Worm (Caenorhabditis elegans) whole organism, L3 larva: Measurements from ENCODE around the gene vps-8.

Experiments used
- R02D3.7 ChIP-seq: fragments of 150-350 bp; optimal IDR thresholded peaks from 2 replicates; lab custom pipeline; 2014; ENCODE audit warnings: missing biosample characterization, missing genetic modification characterization
- ZK546.5 ChIP-seq: sonication (generic microtip); optimal IDR thresholded peaks from 2 replicates; lab custom pipeline; 2017; ENCODE audit warnings: missing biosample characterization, missing genetic modification characterization
- ama-1 ChIP-seq: fragments of 150-350 bp; optimal IDR thresholded peaks from 2 replicates; lab custom pipeline; 2018
- ceh-16 ChIP-seq: sonication (generic microtip); optimal IDR thresholded peaks from 2 replicates; lab custom pipeline; 2017; ENCODE audit warnings: missing biosample characterization, missing genetic modification characterization
- ceh-28 ChIP-seq: fragments of 150-350 bp; optimal IDR thresholded peaks from 2 replicates; lab custom pipeline; 2014; ENCODE audit warnings: missing biosample characterization, missing genetic modification reagents, missing genetic modification characterization
- ceh-82 ChIP-seq: fragments of 150-350 bp; optimal IDR thresholded peaks from 2 replicates; lab custom pipeline; 2014; ENCODE audit warnings: missing biosample characterization, missing genetic modification characterization
- ceh-9 ChIP-seq: sonication (generic microtip); optimal IDR thresholded peaks from 2 replicates; lab custom pipeline; 2018; ENCODE audit warnings: missing biosample characterization, missing genetic modification characterization
- daf-12 ChIP-seq: fragments of 150-350 bp; optimal IDR thresholded peaks from 2 replicates; lab custom pipeline; 2014; ENCODE audit warnings: missing biosample characterization, missing genetic modification reagents, missing genetic modification characterization
- egl-27 ChIP-seq: sonication (generic microtip); optimal IDR thresholded peaks from 4 replicates; lab custom pipeline; 2017; ENCODE audit warnings: missing biosample characterization, missing genetic modification reagents, missing genetic modification characterization
- elt-1 ChIP-seq: fragments of 150-350 bp; optimal IDR thresholded peaks from 2 replicates; lab custom pipeline; 2014; ENCODE audit warnings: missing biosample characterization, missing genetic modification characterization
- elt-2 ChIP-seq: sonication (generic microtip); optimal IDR thresholded peaks from 2 replicates; lab custom pipeline; 2016; ENCODE audit warnings: missing genetic modification reagents, mild to moderate bottlenecking, missing genetic modification characterization, missing compliant biosample characterization
- eor-1 ChIP-seq, 2 experiments: fragments of 150-350 bp; optimal IDR thresholded peaks; 2 replicates each; lab custom pipeline; 2014 to 2018; ENCODE audit warnings: missing biosample characterization in 2 of 2, missing genetic modification characterization in 2 of 2
- fkh-10 ChIP-seq: sonication (generic microtip); optimal IDR thresholded peaks from 2 replicates; lab custom pipeline; 2017; ENCODE audit warnings: missing biosample characterization, missing genetic modification reagents, missing genetic modification characterization
- fkh-2 ChIP-seq: fragments of 150-350 bp; optimal IDR thresholded peaks from 2 replicates; lab custom pipeline; 2014; ENCODE audit warnings: missing biosample characterization, missing genetic modification reagents, missing genetic modification characterization
- hmg-11 ChIP-seq: sonication (generic microtip); optimal IDR thresholded peaks from 2 replicates; lab custom pipeline; 2016; ENCODE audit warnings: missing genetic modification characterization, missing compliant biosample characterization
- jun-1 ChIP-seq: fragments of 150-350 bp; optimal IDR thresholded peaks from 2 replicates; lab custom pipeline; 2014; ENCODE audit warnings: missing biosample characterization, missing genetic modification reagents, missing genetic modification characterization
- lin-15B ChIP-seq: fragments of 150-350 bp; optimal IDR thresholded peaks from 2 replicates; lab custom pipeline; 2014; ENCODE audit warnings: missing biosample characterization, missing genetic modification characterization
- lin-39 ChIP-seq: fragments of 150-350 bp; optimal IDR thresholded peaks from 2 replicates; lab custom pipeline; 2018; ENCODE audit warnings: missing biosample characterization, missing genetic modification reagents, missing genetic modification characterization
- lsy-12 ChIP-seq: sonication (generic microtip); optimal IDR thresholded peaks from 2 replicates; lab custom pipeline; 2016; ENCODE audit warnings: mild to moderate bottlenecking, missing genetic modification characterization, missing compliant biosample characterization
- mml-1 ChIP-seq: fragments of 150-350 bp; sonication (generic microtip); optimal IDR thresholded peaks from 3 replicates; lab custom pipeline; 2014; ENCODE audit warnings: missing biosample characterization, missing genetic modification characterization
- nfya-1 ChIP-seq: sonication (generic microtip); optimal IDR thresholded peaks from 2 replicates; lab custom pipeline; 2017; ENCODE audit warnings: missing genetic modification characterization, mild to moderate bottlenecking, missing compliant biosample characterization, antibody characterized with exemption, moderate library complexity; ENCODE audit not compliant: insufficient read depth
- nhr-11 ChIP-seq: fragments of 150-350 bp; optimal IDR thresholded peaks from 2 replicates; lab custom pipeline; 2014; ENCODE audit warnings: missing biosample characterization, missing genetic modification characterization
- nhr-12 ChIP-seq: fragments of 150-350 bp; optimal IDR thresholded peaks from 2 replicates; lab custom pipeline; 2014; ENCODE audit warnings: missing biosample characterization, missing genetic modification characterization
- nhr-23 ChIP-seq: fragments of 150-350 bp; optimal IDR thresholded peaks from 2 replicates; lab custom pipeline; 2014; ENCODE audit warnings: missing biosample characterization, missing genetic modification reagents, missing genetic modification characterization
- nhr-237 ChIP-seq: fragments of 150-350 bp; optimal IDR thresholded peaks from 2 replicates; lab custom pipeline; 2014; ENCODE audit warnings: missing biosample characterization, missing genetic modification characterization
- nhr-25 ChIP-seq: sonication (generic microtip); optimal IDR thresholded peaks from 2 replicates; lab custom pipeline; 2017; ENCODE audit warnings: missing biosample characterization, missing genetic modification characterization
- nhr-28 ChIP-seq: fragments of 150-350 bp; optimal IDR thresholded peaks from 2 replicates; lab custom pipeline; 2014; ENCODE audit warnings: missing biosample characterization, missing genetic modification characterization
- nhr-43 ChIP-seq: sonication (generic microtip); optimal IDR thresholded peaks from 2 replicates; lab custom pipeline; 2016; ENCODE audit warnings: mild to moderate bottlenecking, missing genetic modification characterization, missing compliant biosample characterization; ENCODE audit not compliant: poor library complexity, severe bottlenecking
- nhr-67 ChIP-seq: fragments of 150-350 bp; optimal IDR thresholded peaks from 2 replicates; lab custom pipeline; 2014; ENCODE audit warnings: missing biosample characterization, missing genetic modification characterization
- nhr-76 ChIP-seq: fragments of 150-350 bp; sonication (generic microtip); optimal IDR thresholded peaks from 5 replicates; lab custom pipeline; 2014; ENCODE audit warnings: missing biosample characterization, missing genetic modification characterization
- nhr-77 ChIP-seq: fragments of 150-350 bp; optimal IDR thresholded peaks from 2 replicates; lab custom pipeline; 2014; ENCODE audit warnings: missing biosample characterization, missing genetic modification characterization
- pha-4 ChIP-seq: fragments of 150-350 bp; optimal IDR thresholded peaks from 2 replicates; lab custom pipeline; 2014; ENCODE audit warnings: missing biosample characterization, missing genetic modification reagents, missing genetic modification characterization
- pqm-1 ChIP-seq: fragments of 150-350 bp; optimal IDR thresholded peaks from 2 replicates; lab custom pipeline; 2017; ENCODE audit warnings: missing biosample characterization, missing genetic modification characterization, inconsistent platforms
- sea-2 ChIP-seq: fragments of 150-350 bp; sonication (generic microtip); optimal IDR thresholded peaks from 4 replicates; lab custom pipeline; 2014; ENCODE audit warnings: missing biosample characterization, missing genetic modification reagents, missing genetic modification characterization
- skn-1 ChIP-seq: fragments of 150-350 bp; optimal IDR thresholded peaks from 2 replicates; lab custom pipeline; 2014; ENCODE audit warnings: missing biosample characterization, missing genetic modification characterization
- snpc-4 ChIP-seq: fragments of 150-350 bp; optimal IDR thresholded peaks from 2 replicates; lab custom pipeline; 2014; ENCODE audit warnings: missing biosample characterization, missing genetic modification characterization
- unc-39 ChIP-seq: sonication (generic microtip); optimal IDR thresholded peaks from 4 replicates; lab custom pipeline; 2017; ENCODE audit warnings: missing biosample characterization, missing genetic modification characterization
- zag-1 ChIP-seq: fragments of 150-350 bp; optimal IDR thresholded peaks from 2 replicates; lab custom pipeline; 2014; ENCODE audit warnings: missing biosample characterization, missing genetic modification characterization
- ztf-4 ChIP-seq: fragments of 150-350 bp; optimal IDR thresholded peaks from 2 replicates; lab custom pipeline; 2014; ENCODE audit warnings: missing biosample characterization, missing genetic modification characterization

The vps-8 gene

ce11 chrIV:12287628-12288027 lies 11.8 kb upstream of the vps-8 start, which contains the start of gene erl-1:
TSS of gene erl-1 (plus strand) at chrIV:12287928.
- TF ChIP-seq nhr-76 (tag; lab: Kevin White, UChicago), result no peak
- no peak for TF ChIP-seq nfya-1 (tag; lab: Kevin White, UChicago)
- TF ChIP-seq unc-39 (tag; lab: Kevin White, UChicago), result no peak
- no peak for TF ChIP-seq fkh-2 (tag; lab: Kevin White, UChicago)
- TF ChIP-seq lsy-12 (tag; lab: Kevin White, UChicago), result no peak
- no peak for TF ChIP-seq sea-2 (GFP tag; lab: Kevin White, UChicago)
- TF ChIP-seq ceh-16, result no peak
- TF ChIP-seq nhr-11 (tag; lab: Kevin White, UChicago), result no peak
- TF ChIP-seq eor-1 (tag; optimal IDR thresholded peaks at IDR 0.05; lab: Kevin White, UChicago), result no peak
- no peak for TF ChIP-seq nhr-25 (tag; lab: Kevin White, UChicago)
- TF ChIP-seq pha-4 (tag; lab: Kevin White, UChicago), result no peak
- TF ChIP-seq nhr-12, result no peak
- TF ChIP-seq nhr-43 (tag; lab: Kevin White, UChicago), result no peak
- TF ChIP-seq jun-1 (tag; lab: Kevin White, UChicago), result no peak

- no peak for TF ChIP-seq nhr-237 (tag; lab: Kevin White, UChicago)
- TF ChIP-seq nhr-43 (tag; lab: Kevin White, UChicago), result no peak
- TF ChIP-seq unc-39 (tag; lab: Kevin White, UChicago), result no peak
- TF ChIP-seq snpc-4 (tag; lab: Kevin White, UChicago), result no peak
- no peak for TF ChIP-seq nhr-67
- no peak for TF ChIP-seq fkh-2 (tag; lab: Kevin White, UChicago)
- TF ChIP-seq R02D3.7 (tag; lab: Kevin White, UChicago), result no peak
- no peak for TF ChIP-seq ama-1 (lab: Kevin White, UChicago)
- no peak for TF ChIP-seq pqm-1 (tag; lab: Kevin White, UChicago)
- TF ChIP-seq mml-1, result no peak
- no peak for TF ChIP-seq skn-1 (tag; lab: Kevin White, UChicago)
- TF ChIP-seq pha-4 (tag; lab: Kevin White, UChicago), result no peak
- TF ChIP-seq elt-1 (tag; lab: Kevin White, UChicago), result no peak
- TF ChIP-seq ZK546.5 (tag; lab: Kevin White, UChicago), result no peak
- TF ChIP-seq ztf-4 (tag; lab: Kevin White, UChicago), result no peak
- no peak for TF ChIP-seq eor-1 (tag; optimal IDR thresholded peaks at IDR 0.05; lab: Kevin White, UChicago)
- TF ChIP-seq lin-39 (tag; lab: Kevin White, UChicago), result no peak
These were observed 7.1 kb upstream of the vps-8 start, which contains the start of gene hpo-12 for ce11 chrIV:12282873-12283272. TSS of gene hpo-12 (plus strand) at chrIV:12283173.

ce11 chrIV:12282157-12282789 lies 6.5 kb upstream of the vps-8 start, which contains the start of the genes C42C1.12 and C42C1.19:
TSS of gene C42C1.12 (minus strand) at chrIV:12282207.
TSS of gene C42C1.19 (plus strand) at chrIV:12282739.
- no peak for TF ChIP-seq mml-1
- no peak for TF ChIP-seq unc-39 (tag; lab: Kevin White, UChicago)
- no peak for TF ChIP-seq nhr-11 (tag; lab: Kevin White, UChicago)
- no peak for TF ChIP-seq lsy-12 (tag; lab: Kevin White, UChicago)
- no peak for TF ChIP-seq nhr-237 (tag; lab: Kevin White, UChicago)
- no peak for TF ChIP-seq ceh-28 (tag; lab: Kevin White, UChicago)
- TF ChIP-seq nhr-43 (tag; lab: Kevin White, UChicago), result no peak
- no peak for TF ChIP-seq egl-27 (tag; lab: Kevin White, UChicago)
- TF ChIP-seq nhr-28 (tag; lab: Kevin White, UChicago), result no peak
- TF ChIP-seq ceh-82 (tag; lab: Kevin White, UChicago), result no peak
- TF ChIP-seq nhr-12, result no peak
- TF ChIP-seq elt-2 (tag; lab: Kevin White, UChicago), result peak; percentile 14
- no peak for TF ChIP-seq lin-39 (tag; lab: Kevin White, UChicago)
- no peak for TF ChIP-seq zag-1
- TF ChIP-seq nhr-23 (tag; lab: Kevin White, UChicago), result no peak
- no peak for TF ChIP-seq ceh-16
- TF ChIP-seq ZK546.5 (tag; lab: Kevin White, UChicago), result no peak
- TF ChIP-seq sea-2 (GFP tag; lab: Kevin White, UChicago), result no peak
- no peak for TF ChIP-seq ztf-4 (tag; lab: Kevin White, UChicago)
- TF ChIP-seq nfya-1 (tag; lab: Kevin White, UChicago), result no peak
- TF ChIP-seq hmg-11 (tag; lab: Kevin White, UChicago), result peak; percentile 57
- no peak for TF ChIP-seq ceh-9
- TF ChIP-seq fkh-10, result no peak
- peak; percentile 49 for TF ChIP-seq pha-4 (tag; lab: Kevin White, UChicago)
- TF ChIP-seq nhr-77, result no peak
- no peak for TF ChIP-seq nhr-76 (tag; lab: Kevin White, UChicago)
- TF ChIP-seq skn-1 (tag; lab: Kevin White, UChicago), result no peak
- peak; percentile 33 for TF ChIP-seq lin-15B (tag; lab: Kevin White, UChicago)
- TF ChIP-seq nhr-25 (tag; lab: Kevin White, UChicago), result no peak
- TF ChIP-seq ama-1 (lab: Kevin White, UChicago), result no peak
- TF ChIP-seq pqm-1 (tag; lab: Kevin White, UChicago), result no peak
- no peak for TF ChIP-seq eor-1 (tag; optimal IDR thresholded peaks at IDR 0.05; lab: Kevin White, UChicago)
- no peak for TF ChIP-seq fkh-2 (tag; lab: Kevin White, UChicago)
- TF ChIP-seq snpc-4 (tag; lab: Kevin White, UChicago), result no peak
- no peak for TF ChIP-seq daf-12 (tag; lab: Kevin White, UChicago)
